Worm (Caenorhabditis elegans) whole organism, early embryonic: ENCODE results near the gene F37C12.10.

Experiments used
- B0310.2 ChIP-seq: sonication (generic microtip); optimal IDR thresholded peaks from 2 replicates; lab custom pipeline; 2016; ENCODE audit warnings: mild to moderate bottlenecking, missing genetic modification characterization, missing compliant biosample characterization
- F13C5.2 ChIP-seq: sonication (generic microtip); optimal IDR thresholded peaks from 2 replicates; lab custom pipeline; 2017; ENCODE audit warnings: mild to moderate bottlenecking, missing genetic modification characterization, inconsistent platforms, missing compliant biosample characterization
- aly-1 ChIP-seq: sonication (generic microtip); optimal IDR thresholded peaks from 2 replicates; lab custom pipeline; 2016; ENCODE audit warnings: missing genetic modification characterization, missing compliant biosample characterization
- ama-1 ChIP-seq: fragments of 150-350 bp; optimal IDR thresholded peaks from 2 replicates; lab custom pipeline; 2014
- ceh-13 ChIP-seq: fragments of 200-800 bp; sonication (Bioruptor generic); optimal IDR thresholded peaks from 2 replicates; lab custom pipeline; 2018; ENCODE audit warnings: mild to moderate bottlenecking, missing genetic modification characterization, missing compliant biosample characterization
- ceh-36 ChIP-seq: sonication (generic microtip); optimal IDR thresholded peaks from 2 replicates; lab custom pipeline; 2016; ENCODE audit warnings: missing genetic modification characterization, inconsistent platforms, missing compliant biosample characterization
- ets-7 ChIP-seq: sonication (generic microtip); optimal IDR thresholded peaks from 2 replicates; lab custom pipeline; 2016; ENCODE audit warnings: missing genotype, missing genetic modification characterization, missing compliant biosample characterization
- flt-1 ChIP-seq: fragments of 200-800 bp; sonication (Bioruptor generic); IDR thresholded peaks from 2 replicates; pipeline ENCODE4 v1.3.6; 2022; ENCODE audit warnings: missing genetic modification characterization, missing compliant biosample characterization
- hmbx-1 ChIP-seq: sonication (generic microtip); optimal IDR thresholded peaks from 2 replicates; lab custom pipeline; 2016; ENCODE audit warnings: mild to moderate bottlenecking, missing genetic modification characterization, missing compliant biosample characterization
- hmg-4 ChIP-seq: fragments of 200-800 bp; sonication (Bioruptor generic); optimal IDR thresholded peaks from 2 replicates; lab custom pipeline; 2018; ENCODE audit warnings: mild to moderate bottlenecking, missing genetic modification characterization, missing compliant biosample characterization
- hnd-1 ChIP-seq: sonication (generic microtip); optimal IDR thresholded peaks from 2 replicates; lab custom pipeline; 2016; ENCODE audit warnings: missing genetic modification characterization, missing compliant biosample characterization
- pes-1 ChIP-seq: fragments of 200-800 bp; sonication (Bioruptor generic); IDR thresholded peaks from 2 replicates; pipeline ENCODE4 v1.3.6; 2022; ENCODE audit warnings: missing genetic modification reagents, missing genetic modification characterization, missing compliant biosample characterization
- scrt-1 ChIP-seq: fragments of 200-800 bp; sonication (Bioruptor generic); IDR thresholded peaks from 2 replicates; pipeline ENCODE4 v1.3.6; 2022; ENCODE audit warnings: missing genetic modification characterization, missing compliant biosample characterization
- sea-1 ChIP-seq: fragments of 200-800 bp; sonication (Bioruptor generic); conservative IDR thresholded peaks from 2 replicates; pipeline ENCODE4 v1.3.6; 2022; ENCODE audit warnings: missing genetic modification characterization, missing compliant biosample characterization
- tbx-11 ChIP-seq: fragments of 200-800 bp; sonication (Bioruptor generic); IDR thresholded peaks from 2 replicates; pipeline ENCODE4 v1.3.6; 2022; ENCODE audit warnings: missing genetic modification characterization, missing compliant biosample characterization
- tbx-37 ChIP-seq: fragments of 200-800 bp; sonication (Bioruptor generic); conservative IDR thresholded peaks from 2 replicates; pipeline ENCODE4 v1.3.6; 2022; ENCODE audit warnings: missing genetic modification reagents, missing genetic modification characterization, missing compliant biosample characterization
- tra-4 ChIP-seq: sonication (generic microtip); optimal IDR thresholded peaks from 2 replicates; lab custom pipeline; 2017; ENCODE audit warnings: missing genetic modification characterization, missing compliant biosample characterization

F37C12.10 gene

DNA sequence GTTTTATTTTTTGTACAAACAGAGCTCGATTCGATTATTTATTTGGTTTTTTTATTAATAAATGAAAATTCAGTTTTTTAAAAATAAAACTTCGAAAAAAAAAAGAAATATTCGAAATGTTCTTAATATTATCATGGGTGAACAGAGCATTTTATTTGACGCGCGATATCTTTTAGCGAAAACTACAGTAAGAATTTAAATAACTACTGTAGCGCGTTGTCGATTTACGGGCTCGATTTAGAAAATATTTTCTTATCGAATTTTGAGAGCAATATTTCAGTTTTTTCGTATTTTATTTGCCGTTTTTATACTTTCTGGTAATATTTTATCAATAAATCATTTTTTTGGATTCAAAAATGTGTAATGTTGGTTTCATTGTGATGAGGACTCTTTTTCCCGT, 32.9 kb upstream of the F37C12.10 start:
- TF ChIP-seq ets-7 (no peak), flt-1 (GFP tag; lab: Robert Waterston, UW) (no peak), ceh-36 (tag; lab: Kevin White, UChicago) (no peak), hmg-4 (GFP tag; lab: Kevin White, UChicago) (no peak), ama-1 (lab: Kevin White, UChicago) (no peak), F13C5.2 (tag; lab: Kevin White, UChicago) (no peak), ceh-13 (GFP tag; lab: Kevin White, UChicago) (no peak), hmbx-1 (no peak), sea-1 (GFP tag; lab: Robert Waterston, UW) (no peak), hnd-1 (tag; lab: Kevin White, UChicago) (no peak), tbx-11 (GFP tag; lab: Robert Waterston, UW) (no peak), tbx-37 (no peak), B0310.2 (tag; lab: Kevin White, UChicago) (no peak), scrt-1 (GFP tag; lab: Robert Waterston, UW) (no peak), pes-1 (GFP tag; lab: Robert Waterston, UW) (no peak), tra-4 (no peak), aly-1 (tag; lab: Kevin White, UChicago) (no peak)

DNA sequence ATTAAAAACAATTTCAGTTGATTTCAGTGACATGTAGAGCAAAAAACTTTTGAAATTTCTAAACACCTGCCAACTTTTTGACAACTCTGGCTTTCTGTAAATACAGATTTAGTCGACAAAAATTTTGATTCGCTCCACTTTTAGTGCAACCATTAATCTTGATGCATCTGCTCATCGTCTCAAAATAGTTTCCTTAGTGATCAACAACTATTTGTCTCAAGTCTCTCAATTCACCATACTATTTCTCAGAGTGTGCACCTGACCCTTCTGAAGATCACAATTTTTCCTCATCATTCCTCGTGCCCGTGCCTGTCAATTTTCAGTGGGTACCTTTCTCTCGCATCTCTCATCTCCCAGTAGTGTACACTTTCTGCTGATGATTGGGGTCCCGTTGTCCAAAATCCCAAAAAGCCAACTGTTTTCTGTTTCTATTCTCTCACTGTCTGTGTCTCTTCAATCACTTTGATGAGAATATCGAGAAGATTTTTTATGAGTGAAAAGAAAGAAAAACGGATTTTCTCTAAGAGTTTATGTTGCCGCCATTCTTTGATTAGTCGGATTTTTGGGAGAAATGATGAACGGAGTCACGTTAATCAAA, 28.8 kb upstream of the F37C12.10 start:
- no peak for TF ChIP-seq sea-1 (GFP tag; lab: Robert Waterston, UW)

ce11 chrIII:7216226-7216625, 28.0 kb upstream of the F37C12.10 start, which contains the start of gene R151.1:
TSS of gene R151.1 (plus strand) at chrIII:7216526.
- no peak for TF ChIP-seq tbx-11 (GFP tag; lab: Robert Waterston, UW)
- TF ChIP-seq aly-1 (tag; lab: Kevin White, UChicago): no peak
- TF ChIP-seq scrt-1 (GFP tag; lab: Robert Waterston, UW): no peak
- TF ChIP-seq sea-1 (GFP tag; lab: Robert Waterston, UW): no peak
- TF ChIP-seq B0310.2 (tag; lab: Kevin White, UChicago): no peak
- no peak for TF ChIP-seq pes-1 (GFP tag; lab: Robert Waterston, UW)
- TF ChIP-seq tra-4: no peak
- no peak for TF ChIP-seq hmg-4 (GFP tag; lab: Kevin White, UChicago)
- no peak for TF ChIP-seq ceh-36 (tag; lab: Kevin White, UChicago)
- no peak for TF ChIP-seq hnd-1 (tag; lab: Kevin White, UChicago)
- no peak for TF ChIP-seq F13C5.2 (tag; lab: Kevin White, UChicago)
- no peak for TF ChIP-seq flt-1 (GFP tag; lab: Robert Waterston, UW)
- no peak for TF ChIP-seq hmbx-1
- TF ChIP-seq tbx-37: no peak
- TF ChIP-seq ama-1 (lab: Kevin White, UChicago): no peak
- no peak for TF ChIP-seq ets-7
- no peak for TF ChIP-seq ceh-13 (GFP tag; lab: Kevin White, UChicago)

DNA sequence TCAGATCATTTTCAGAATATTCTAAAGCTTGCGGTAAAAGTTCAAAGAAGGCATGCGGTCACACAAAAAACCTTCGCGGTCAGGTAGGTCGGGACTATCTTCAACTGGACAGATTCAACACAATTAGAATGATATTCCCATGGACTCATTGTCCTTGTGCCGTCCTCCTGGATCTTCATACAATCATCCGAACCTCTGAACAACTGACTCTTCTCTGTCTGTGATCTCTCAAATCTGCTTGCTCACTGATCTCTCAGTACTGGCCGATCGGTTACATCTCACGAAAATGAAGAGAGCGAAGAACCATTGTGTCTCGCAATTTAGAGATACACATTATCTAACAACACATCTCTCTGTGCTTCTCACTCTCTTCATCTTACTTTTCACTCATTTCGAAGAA, 27.3 kb upstream of the F37C12.10 start:
- TF ChIP-seq aly-1 (tag; lab: Kevin White, UChicago) (no peak), sea-1 (GFP tag; lab: Robert Waterston, UW) (no peak), tbx-11 (GFP tag; lab: Robert Waterston, UW) (no peak), ama-1 (lab: Kevin White, UChicago) (no peak), tra-4 (no peak), ceh-36 (tag; lab: Kevin White, UChicago) (no peak), B0310.2 (tag; lab: Kevin White, UChicago) (no peak), scrt-1 (GFP tag; lab: Robert Waterston, UW) (no peak), hmbx-1 (no peak), F13C5.2 (tag; lab: Kevin White, UChicago) (no peak)

ce11 chrIII:7212028-7212427, 23.8 kb upstream of the F37C12.10 start:
- TF ChIP-seq ets-7 (no peak), hmg-4 (GFP tag; lab: Kevin White, UChicago) (no peak)

ce11 chrIII:7210486-7210885, 22.3 kb upstream of the F37C12.10 start:
- no peak for TF ChIP-seq ets-7
- no peak for TF ChIP-seq ceh-13 (GFP tag; lab: Kevin White, UChicago)
- no peak for TF ChIP-seq scrt-1 (GFP tag; lab: Robert Waterston, UW)
- TF ChIP-seq ama-1 (lab: Kevin White, UChicago): no peak
- TF ChIP-seq ceh-36 (tag; lab: Kevin White, UChicago): no peak
- TF ChIP-seq B0310.2 (tag; lab: Kevin White, UChicago): no peak
- TF ChIP-seq tra-4: no peak
- TF ChIP-seq hmg-4 (GFP tag; lab: Kevin White, UChicago): no peak
- no peak for TF ChIP-seq flt-1 (GFP tag; lab: Robert Waterston, UW)
- TF ChIP-seq hmbx-1: no peak
- TF ChIP-seq aly-1 (tag; lab: Kevin White, UChicago): no peak
- TF ChIP-seq tbx-37: no peak

DNA sequence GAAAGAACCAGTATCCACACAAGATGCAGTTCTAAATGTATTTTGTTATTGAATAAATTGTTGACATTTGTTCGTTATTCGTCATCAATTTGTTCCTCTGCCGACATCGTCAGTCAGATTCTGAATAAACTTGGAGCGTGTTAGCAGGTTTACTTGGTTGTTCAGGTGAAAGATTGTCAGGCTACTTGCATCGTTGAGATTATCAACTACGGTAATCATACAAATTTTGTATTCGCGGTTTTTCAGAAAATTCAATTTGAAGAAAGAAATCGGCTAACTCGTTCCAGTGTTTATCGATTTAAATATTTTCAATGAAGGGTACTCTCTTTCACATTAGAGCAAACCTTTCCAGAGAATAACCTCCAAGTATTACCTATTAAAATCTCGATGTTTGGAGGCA, 21.5 kb upstream of the F37C12.10 start, which contains the start of gene R151.2:
Gene R151.2 (plus strand): TSS at position 247 of the 400 bp plus-strand sequence.
- no peak for TF ChIP-seq sea-1 (GFP tag; lab: Robert Waterston, UW)
- no peak for TF ChIP-seq tra-4
- no peak for TF ChIP-seq pes-1 (GFP tag; lab: Robert Waterston, UW)
- no peak for TF ChIP-seq aly-1 (tag; lab: Kevin White, UChicago)
- TF ChIP-seq tbx-37: no peak
- TF ChIP-seq ets-7: no peak
- TF ChIP-seq scrt-1 (GFP tag; lab: Robert Waterston, UW): no peak
- TF ChIP-seq ama-1 (lab: Kevin White, UChicago): no peak
- no peak for TF ChIP-seq F13C5.2 (tag; lab: Kevin White, UChicago)
- TF ChIP-seq B0310.2 (tag; lab: Kevin White, UChicago): no peak
- TF ChIP-seq hmg-4 (GFP tag; lab: Kevin White, UChicago): no peak
- TF ChIP-seq ceh-36 (tag; lab: Kevin White, UChicago): no peak
- no peak for TF ChIP-seq hmbx-1
- no peak for TF ChIP-seq flt-1 (GFP tag; lab: Robert Waterston, UW)
- TF ChIP-seq hnd-1 (tag; lab: Kevin White, UChicago): no peak
- no peak for TF ChIP-seq tbx-11 (GFP tag; lab: Robert Waterston, UW)
- TF ChIP-seq ceh-13 (GFP tag; lab: Kevin White, UChicago): no peak
